Worm (Caenorhabditis elegans): Measurements from ENCODE around the gene asp-6.

Gene asp-6

ce11 chrV:8267275-8267674, 1.5 kb downstream of the asp-6 start (continued):
- TF ChIP-seq nhr-21 (tag; optimal IDR thresholded peaks at IDR 0.05): no peak

- TF ChIP-seq ceh-16 (tag; optimal IDR thresholded peaks at IDR 0.05) (no peak), lin-39 (tag; optimal IDR thresholded peaks at IDR 0.05) (no peak), snpc-4 (tag; optimal IDR thresholded peaks at IDR 0.05) (no peak), dmd-4 (tag; optimal IDR thresholded peaks at IDR 0.05) (no peak), zag-1 (tag; optimal IDR thresholded peaks at IDR 0.05) (no peak)
Observed at ce11 chrV:8266232-8266631, 2.5 kb downstream of the asp-6 start, which contains the start of gene F21F8.5. Gene F21F8.5, minus strand, starts transcription at chrV:8266332.

ce11 chrV:8263941-8264340, 4.8 kb downstream of the asp-6 start, which contains the start of gene C16D9.9:
Gene C16D9.9, plus strand, starts transcription at chrV:8264241.
- TF ChIP-seq nhr-11 (tag; optimal IDR thresholded peaks at IDR 0.05): no peak
- TF ChIP-seq nhr-129 (tag; optimal IDR thresholded peaks at IDR 0.05): no peak
- no peak for TF ChIP-seq alr-1 (tag; optimal IDR thresholded peaks at IDR 0.05)
- no peak for TF ChIP-seq lin-11 (tag; optimal IDR thresholded peaks at IDR 0.05)
- TF ChIP-seq nhr-12 (tag; optimal IDR thresholded peaks at IDR 0.05): no peak
- no peak for TF ChIP-seq lsy-2 (tag; optimal IDR thresholded peaks at IDR 0.05)
- no peak for TF ChIP-seq nhr-237 (tag; optimal IDR thresholded peaks at IDR 0.05)
- TF ChIP-seq aly-2 (tag; optimal IDR thresholded peaks at IDR 0.05): no peak
- no peak for TF ChIP-seq ZK546.5 (tag; optimal IDR thresholded peaks at IDR 0.05)
- TF ChIP-seq unc-55 (GFP tag; optimal IDR thresholded peaks at IDR 0.05): no peak
- no peak for TF ChIP-seq skn-1 (tag; optimal IDR thresholded peaks at IDR 0.05)
- no peak for TF ChIP-seq Y55F3AM.14 (GFP tag; optimal IDR thresholded peaks at IDR 0.05)
- no peak for TF ChIP-seq sma-9 (GFP tag; optimal IDR thresholded peaks at IDR 0.05)
- no peak for TF ChIP-seq sma-9 (tag; optimal IDR thresholded peaks at IDR 0.05)
- no peak for TF ChIP-seq fos-1 (tag; optimal IDR thresholded peaks at IDR 0.05)
- TF ChIP-seq lin-39 (tag; optimal IDR thresholded peaks at IDR 0.05): no peak

- TF ChIP-seq alr-1 (tag; optimal IDR thresholded peaks at IDR 0.05): no peak
- TF ChIP-seq nhr-23 (tag; optimal IDR thresholded peaks at IDR 0.05): no peak
- no peak for TF ChIP-seq lin-11 (tag; optimal IDR thresholded peaks at IDR 0.05)
- no peak for TF ChIP-seq C34F6.9 (tag; optimal IDR thresholded peaks at IDR 0.05)
- TF ChIP-seq nhr-129 (tag; optimal IDR thresholded peaks at IDR 0.05): no peak
- TF ChIP-seq snpc-4 (tag; optimal IDR thresholded peaks at IDR 0.05): no peak
- TF ChIP-seq peb-1 (tag; optimal IDR thresholded peaks at IDR 0.05): no peak
- TF ChIP-seq aly-2 (tag; optimal IDR thresholded peaks at IDR 0.05): no peak
- no peak for TF ChIP-seq sma-9 (GFP tag; optimal IDR thresholded peaks at IDR 0.05)
- TF ChIP-seq sma-9 (tag; optimal IDR thresholded peaks at IDR 0.05): no peak
- TF ChIP-seq zag-1 (tag; optimal IDR thresholded peaks at IDR 0.05): no peak
- no peak for TF ChIP-seq unc-55 (GFP tag; optimal IDR thresholded peaks at IDR 0.05)
- no peak for TF ChIP-seq nhr-12 (tag; optimal IDR thresholded peaks at IDR 0.05)
- TF ChIP-seq dmd-4 (tag; optimal IDR thresholded peaks at IDR 0.05): no peak
- no peak for TF ChIP-seq unc-39 (tag; optimal IDR thresholded peaks at IDR 0.05)
- TF ChIP-seq elt-3 (tag; optimal IDR thresholded peaks at IDR 0.05): no peak
- no peak for TF ChIP-seq fos-1 (tag; optimal IDR thresholded peaks at IDR 0.05)
- no peak for TF ChIP-seq ama-1 (optimal IDR thresholded peaks at IDR 0.05)
- TF ChIP-seq sem-4 (tag; optimal IDR thresholded peaks at IDR 0.05): no peak
- TF ChIP-seq F13H6.1 (tag; optimal IDR thresholded peaks at IDR 0.05): no peak
- no peak for TF ChIP-seq nhr-25 (tag; optimal IDR thresholded peaks at IDR 0.05)
Observed at ce11 chrV:8263466-8263865, 5.3 kb downstream of the asp-6 start, which contains the start of gene C16D9.8. Gene C16D9.8, minus strand, starts transcription at chrV:8263566.

ce11 chrV:8262212-8262611, 6.5 kb downstream of the asp-6 start:
- TF ChIP-seq blmp-1 (tag; optimal IDR thresholded peaks at IDR 0.05; ENCODE audit: insufficient read depth): no peak
- no peak for TF ChIP-seq Y55F3AM.14 (GFP tag; optimal IDR thresholded peaks at IDR 0.05)
- TF ChIP-seq ztf-4 (tag; optimal IDR thresholded peaks at IDR 0.05): no peak
- no peak for TF ChIP-seq dmd-4 (tag; optimal IDR thresholded peaks at IDR 0.05)
- no peak for TF ChIP-seq nhr-129 (tag; optimal IDR thresholded peaks at IDR 0.05)
- no peak for TF ChIP-seq sma-3 (GFP tag; optimal IDR thresholded peaks at IDR 0.05)
- no peak for TF ChIP-seq peb-1 (tag; optimal IDR thresholded peaks at IDR 0.05)
- no peak for TF ChIP-seq elt-3 (tag; optimal IDR thresholded peaks at IDR 0.05)
- TF ChIP-seq aly-2 (tag; optimal IDR thresholded peaks at IDR 0.05): no peak
- TF ChIP-seq nhr-21 (tag; optimal IDR thresholded peaks at IDR 0.05): no peak
- no peak for TF ChIP-seq nhr-12 (tag; optimal IDR thresholded peaks at IDR 0.05)
- TF ChIP-seq sem-4 (tag; optimal IDR thresholded peaks at IDR 0.05): no peak
- no peak for TF ChIP-seq crh-2 (tag; optimal IDR thresholded peaks at IDR 0.05)
- TF ChIP-seq nhr-77 (tag; optimal IDR thresholded peaks at IDR 0.05): no peak
- TF ChIP-seq mbf-1 (tag; optimal IDR thresholded peaks at IDR 0.05): no peak
- TF ChIP-seq ztf-1 (GFP tag; conservative IDR thresholded peaks at IDR 0.05): no peak
- TF ChIP-seq unc-62 (GFP tag; optimal IDR thresholded peaks at IDR 0.05): no peak
- no peak for TF ChIP-seq unc-55 (GFP tag; optimal IDR thresholded peaks at IDR 0.05)
